Worm (Caenorhabditis elegans): ENCODE data around the gene nhr-27.

- TF ChIP-seq W03F9.2 (tag; optimal IDR thresholded peaks at IDR 0.05) (no peak), him-1 (tag; optimal IDR thresholded peaks at IDR 0.05) (no peak), dao-5 (tag; optimal IDR thresholded peaks at IDR 0.05) (no peak)
Observed at ce11 chrX:12691740-12692383, 116.3 kb downstream of the nhr-27 start.
